Worm (Caenorhabditis elegans) whole organism, L3 larva: ENCODE data around the gene F42G4.2.

Experiments used
- ceh-9 ChIP-seq: sonication (generic microtip); optimal IDR thresholded peaks from 2 replicates; lab custom pipeline; 2018; ENCODE audit warnings: missing biosample characterization, missing genetic modification characterization
- daf-12 ChIP-seq: fragments of 150-350 bp; optimal IDR thresholded peaks from 2 replicates; lab custom pipeline; 2014; ENCODE audit warnings: missing biosample characterization, missing genetic modification reagents, missing genetic modification characterization
- nhr-12 ChIP-seq: fragments of 150-350 bp; optimal IDR thresholded peaks from 2 replicates; lab custom pipeline; 2014; ENCODE audit warnings: missing biosample characterization, missing genetic modification characterization
- nhr-23 ChIP-seq: fragments of 150-350 bp; optimal IDR thresholded peaks from 2 replicates; lab custom pipeline; 2014; ENCODE audit warnings: missing biosample characterization, missing genetic modification reagents, missing genetic modification characterization
- unc-62 ChIP-seq: fragments of 150-350 bp; sonication (generic microtip); optimal IDR thresholded peaks from 4 replicates; lab custom pipeline; 2014; ENCODE audit warnings: missing biosample characterization, missing genetic modification reagents, missing genetic modification characterization

DNA sequence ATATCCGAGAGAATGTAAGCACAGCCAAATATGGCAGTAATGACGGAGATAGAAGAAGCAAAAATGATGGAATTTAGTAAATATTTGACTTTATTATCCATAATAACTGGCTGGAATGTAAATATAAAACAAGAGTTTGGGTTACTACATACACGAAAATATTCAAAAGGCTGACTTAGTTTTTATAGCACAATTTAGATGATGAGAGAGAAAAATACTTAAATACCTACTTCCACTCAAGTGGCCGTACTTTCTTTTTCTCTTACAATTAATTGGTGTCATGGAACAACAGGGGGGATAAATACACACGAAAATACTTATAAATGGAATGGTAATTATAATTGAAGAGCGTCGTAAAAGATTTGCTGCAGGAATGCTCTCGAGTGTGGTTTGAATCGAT is 50.5 kb downstream of the F42G4.2 start, which contains the start of gene col-86:
- TF ChIP-seq nhr-23 (tag; lab: Kevin White, UChicago) (no peak), unc-62 (no peak), daf-12 (no peak), nhr-12 (tag; lab: Kevin White, UChicago) (no peak), ceh-9 (tag; lab: Kevin White, UChicago) (no peak)
